Worm (Caenorhabditis elegans): ENCODE data around the gene ugt-24.
"Not testable (repeated sequence)": the region's sequence is repeated elsewhere in the genome, so short reads cannot be mapped to it uniquely, and the experiment has no call there.

ugt-24 gene

DNA sequence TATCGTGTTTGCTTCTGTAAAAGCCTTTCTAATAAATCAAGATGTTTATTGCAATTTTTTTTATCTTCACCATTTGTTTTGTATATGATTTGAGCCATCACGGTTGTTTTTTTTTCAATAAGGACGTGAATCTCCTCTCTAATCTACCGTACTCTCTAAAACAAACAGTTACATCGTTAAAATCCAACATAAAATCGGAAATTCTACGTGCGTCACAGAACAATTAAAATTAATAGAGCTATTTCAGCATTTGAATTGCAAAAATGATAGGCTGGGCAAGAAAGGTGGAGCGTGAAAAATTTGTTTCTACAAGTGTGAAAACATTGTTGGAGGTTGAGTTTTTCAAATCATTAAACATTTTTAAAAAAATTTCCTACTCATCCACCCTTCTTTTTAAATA is 2.9 kb upstream of the ugt-24 start, which contains the start of gene C49A9.5:
Gene C49A9.5, plus strand, starts transcription at position 271 of the 400 bp plus-strand sequence.
- no peak for TF ChIP-seq C38D4.7 (GFP tag; optimal IDR thresholded peaks at IDR 0.05)
- TF ChIP-seq ama-1 (optimal IDR thresholded peaks at IDR 0.05): no peak
- no peak for TF ChIP-seq K02D7.2 (tag; optimal IDR thresholded peaks at IDR 0.05)
- TF ChIP-seq nfya-1 (tag; optimal IDR thresholded peaks at IDR 0.05): no peak
- no peak for TF ChIP-seq mec-3 (tag; optimal IDR thresholded peaks at IDR 0.05; ENCODE audit: borderline replicate concordance)
- no peak for TF ChIP-seq elt-2 (tag; optimal IDR thresholded peaks at IDR 0.05)
- no peak for TF ChIP-seq zip-5 (tag; optimal IDR thresholded peaks at IDR 0.05)
- no peak for TF ChIP-seq dmd-4 (tag; optimal IDR thresholded peaks at IDR 0.05; ENCODE audit: borderline replicate concordance)
- no peak for TF ChIP-seq ceh-19 (GFP tag; optimal IDR thresholded peaks at IDR 0.05)
- TF ChIP-seq ceh-45 (GFP tag; IDR thresholded peaks at IDR 0.05): no peak
- TF ChIP-seq ceh-2 (tag; optimal IDR thresholded peaks at IDR 0.05): no peak
- no peak for TF ChIP-seq hlh-8 (tag; optimal IDR thresholded peaks at IDR 0.05)
- TF ChIP-seq ztf-16 (tag; optimal IDR thresholded peaks at IDR 0.05): no peak

DNA sequence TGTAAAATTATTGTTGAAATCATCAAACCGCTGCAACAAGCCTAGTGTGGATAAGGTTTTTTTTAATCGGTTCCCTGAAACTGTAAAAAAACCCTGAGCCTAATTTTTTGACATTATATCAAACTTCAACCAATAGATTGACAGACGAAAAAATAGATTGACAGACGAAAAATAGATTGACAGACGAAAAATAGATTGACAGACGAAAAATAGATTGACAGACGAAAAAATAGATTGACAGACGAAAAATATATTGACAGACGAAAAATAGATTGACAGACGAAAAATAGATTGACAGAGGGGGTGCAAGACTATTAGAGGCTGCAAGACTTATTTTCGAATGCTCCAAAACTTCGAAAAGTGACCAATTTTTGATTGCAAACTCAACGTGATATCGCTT is 562 bp downstream of the ugt-24 start:
- TF ChIP-seq ceh-45 (GFP tag; IDR thresholded peaks at IDR 0.05) (peak; percentile 7; the same call in 1 of the 2 replicates), unc-3 (GFP tag; conservative IDR thresholded peaks at IDR 0.05) (peak; percentile 34; the same call in 1 of the 2 replicates)
- TF ChIP-seq unc-3 (tag; optimal IDR thresholded peaks at IDR 0.05): not testable (repeated sequence)

ce11 chrIV:6209337-6209736 is 1.2 kb downstream of the ugt-24 start:
- TF ChIP-seq dve-1 (tag; optimal IDR thresholded peaks at IDR 0.05) (no peak), Y22D7AL.16 (tag; optimal IDR thresholded peaks at IDR 0.05) (no peak), pat-9 (tag; optimal IDR thresholded peaks at IDR 0.05) (no peak), unc-42 (tag; optimal IDR thresholded peaks at IDR 0.05) (no peak)

ce11 chrIV:6206294-6206776 is 4.2 kb downstream of the ugt-24 start, which contains the start of gene C49A9.10:
C49A9.10 (minus strand) TSS chrIV:6206344.
- TF ChIP-seq ceh-48 (tag; optimal IDR thresholded peaks at IDR 0.05) (no peak), ceh-31 (tag; optimal IDR thresholded peaks at IDR 0.05) (peak; percentile 96), che-1 (tag; optimal IDR thresholded peaks at IDR 0.05) (no peak), eyg-1 (tag; optimal IDR thresholded peaks at IDR 0.05) (no peak), K02D7.2 (tag; optimal IDR thresholded peaks at IDR 0.05) (no peak), nhr-11 (tag; optimal IDR thresholded peaks at IDR 0.05) (no peak), ama-1 (optimal IDR thresholded peaks at IDR 0.05) (no peak), ceh-34 (tag; optimal IDR thresholded peaks at IDR 0.05) (peak; percentile 61), C08G9.2 (tag; optimal IDR thresholded peaks at IDR 0.05) (peak; percentile 95), T23F11.4 (GFP tag; optimal IDR thresholded peaks at IDR 0.05) (no peak), zip-5 (tag; optimal IDR thresholded peaks at IDR 0.05) (peak; percentile 69), fkh-10 (GFP tag; optimal IDR thresholded peaks at IDR 0.05) (no peak), ceh-9 (tag; optimal IDR thresholded peaks at IDR 0.05) (no peak), unc-42 (tag; optimal IDR thresholded peaks at IDR 0.05) (peak; percentile 40), rnt-1 (tag; optimal IDR thresholded peaks at IDR 0.05) (peak; percentile 68), dve-1 (tag; optimal IDR thresholded peaks at IDR 0.05) (no peak), ceh-14 (tag; optimal IDR thresholded peaks at IDR 0.05) (peak; percentile 69), ttx-3 (tag; optimal IDR thresholded peaks at IDR 0.05) (no peak), hlh-30 (tag; optimal IDR thresholded peaks at IDR 0.05; ENCODE audit: insufficient read depth) (no peak), madf-2 (tag; optimal IDR thresholded peaks at IDR 0.05) (peak; percentile 15), F13H6.1 (tag; optimal IDR thresholded peaks at IDR 0.05) (peak; percentile 60), npax-4 (tag; optimal IDR thresholded peaks at IDR 0.05) (no peak), ceh-2 (tag; optimal IDR thresholded peaks at IDR 0.05) (peak; percentile 91), unc-3 (GFP tag; conservative IDR thresholded peaks at IDR 0.05) (peak; percentile 73), unc-3 (tag; optimal IDR thresholded peaks at IDR 0.05) (no peak), nfya-1 (tag; optimal IDR thresholded peaks at IDR 0.05) (peak; percentile 50), unc-55 (GFP tag; optimal IDR thresholded peaks at IDR 0.05) (no peak), Y22D7AL.16 (tag; optimal IDR thresholded peaks at IDR 0.05) (no peak), ref-2 (tag; optimal IDR thresholded peaks at IDR 0.05) (peak; percentile 79), hlh-8 (tag; optimal IDR thresholded peaks at IDR 0.05) (peak; percentile 90), ceh-24 (tag; optimal IDR thresholded peaks at IDR 0.05) (no peak), ceh-22 (tag; optimal IDR thresholded peaks at IDR 0.05) (no peak), ceh-18 (tag; optimal IDR thresholded peaks at IDR 0.05) (no peak), K09A11.1 (tag; optimal IDR thresholded peaks at IDR 0.05; ENCODE audit: insufficient read depth) (no peak), sox-2 (GFP tag; IDR thresholded peaks at IDR 0.05) (no peak), pha-4 (tag; optimal IDR thresholded peaks at IDR 0.05) (no peak), elt-4 (tag; optimal IDR thresholded peaks at IDR 0.05) (no peak), hlh-15 (tag; optimal IDR thresholded peaks at IDR 0.05) (no peak)

Measured in whole organism, late embryonic.